Worm (Caenorhabditis elegans) whole organism, L2 larva: ENCODE results near the gene gcsh-1.

Experiments used
- unc-62 ChIP-seq: fragments of 150-350 bp; optimal IDR thresholded peaks from 2 replicates; lab custom pipeline; 2014; ENCODE audit warnings: missing biosample characterization, missing genetic modification reagents, missing genetic modification characterization
- zag-1 ChIP-seq: fragments of 150-350 bp; optimal IDR thresholded peaks from 2 replicates; lab custom pipeline; 2014; ENCODE audit warnings: missing biosample characterization, missing genetic modification characterization
- ztf-11 ChIP-seq: sonication (generic microtip); optimal IDR thresholded peaks from 2 replicates; lab custom pipeline; 2017; ENCODE audit warnings: missing biosample characterization, missing genetic modification characterization

ce11 chrX:14539468-14539867 lies 24.6 kb upstream of the gcsh-1 start:
- no peak for TF ChIP-seq ztf-11 (tag; lab: Kevin White, UChicago)
- TF ChIP-seq zag-1 (tag; lab: Kevin White, UChicago), result no peak
- no peak for TF ChIP-seq unc-62 (GFP tag; lab: Kevin White, UChicago)
